Fruit fly (Drosophila melanogaster) whole organism, prepupa: Measurements from ENCODE around the gene CG31817.

Source experiments
- Blimp-1 ChIP-seq: fragments of 200-800 bp; sonication (Bioruptor generic); optimal IDR thresholded peaks from 3 replicates; lab custom pipeline; 2017; ENCODE audit warnings: missing biosample characterization, missing genetic modification characterization, mild to moderate bottlenecking, moderate library complexity, missing genetic modification reagents
- CG10631 ChIP-seq: fragments of 200-800 bp; sonication (Bioruptor generic); optimal IDR thresholded peaks from 2 replicates; lab custom pipeline; 2016; ENCODE audit warnings: missing biosample characterization, missing genetic modification characterization
- CG10669 ChIP-seq: fragments of 200-800 bp; sonication (Bioruptor generic); optimal IDR thresholded peaks from 3 replicates; lab custom pipeline; 2018; ENCODE audit warnings: missing biosample characterization, mild to moderate bottlenecking, missing genetic modification characterization, moderate library complexity
- CG11294 ChIP-seq: fragments of 200-800 bp; sonication (Bioruptor generic); IDR thresholded peaks from 2 replicates; pipeline ENCODE4 v1.3.6; 2022; ENCODE audit warnings: missing biosample characterization, missing genetic modification characterization
- CG11902 ChIP-seq: fragments of 200-800 bp; sonication (Bioruptor generic); optimal IDR thresholded peaks from 3 replicates; lab custom pipeline; 2016; ENCODE audit warnings: missing biosample characterization, missing genetic modification characterization
- CG15336 ChIP-seq: fragments of 200-800 bp; sonication (Bioruptor generic); IDR thresholded peaks from 2 replicates; pipeline ENCODE4 v1.3.6; 2022; ENCODE audit warnings: missing biosample characterization, missing genetic modification characterization
- CG16779 ChIP-seq: fragments of 200-800 bp; sonication (Bioruptor generic); optimal IDR thresholded peaks from 3 replicates; lab custom pipeline; 2017; ENCODE audit warnings: missing biosample characterization, mild to moderate bottlenecking, missing genetic modification characterization
- CG3032 ChIP-seq: fragments of 200-800 bp; optimal IDR thresholded peaks from 2 replicates; lab custom pipeline; 2019; ENCODE audit warnings: missing biosample characterization, mild to moderate bottlenecking, missing genetic modification characterization, moderate library complexity
- CG31627 ChIP-seq: fragments of 200-800 bp; sonication (Bioruptor generic); optimal IDR thresholded peaks from 3 replicates; lab custom pipeline; 2016; ENCODE audit warnings: missing biosample characterization, missing genetic modification characterization
- CG32006 ChIP-seq: fragments of 200-800 bp; sonication (Bioruptor generic); optimal IDR thresholded peaks from 3 replicates; lab custom pipeline; 2017; ENCODE audit warnings: missing biosample characterization, mild to moderate bottlenecking, missing genetic modification characterization
- CG34406 ChIP-seq: fragments of 200-800 bp; sonication (Bioruptor generic); optimal IDR thresholded peaks from 3 replicates; lab custom pipeline; 2016; ENCODE audit warnings: missing biosample characterization, missing genetic modification characterization
- CG3919 ChIP-seq: fragments of 200-800 bp; sonication (Bioruptor generic); optimal IDR thresholded peaks from 3 replicates; lab custom pipeline; 2016; ENCODE audit warnings: missing biosample characterization, missing genetic modification characterization
- CG4318 ChIP-seq: fragments of 200-800 bp; sonication (Bioruptor generic); optimal IDR thresholded peaks from 3 replicates; lab custom pipeline; 2017; ENCODE audit warnings: missing biosample characterization, mild to moderate bottlenecking, missing genetic modification characterization
- CG6163 ChIP-seq: fragments of 200-800 bp; sonication (Bioruptor generic); IDR thresholded peaks from 3 replicates; pipeline ENCODE4 v1.3.6; 2022; ENCODE audit warnings: missing biosample characterization, missing genetic modification characterization
- CG6276 ChIP-seq: fragments of 200-800 bp; sonication (Bioruptor generic); optimal IDR thresholded peaks from 2 replicates; lab custom pipeline; 2017; ENCODE audit warnings: missing biosample characterization, mild to moderate bottlenecking, missing genetic modification characterization
- CG6792 ChIP-seq: fragments of 200-800 bp; sonication (Bioruptor generic); optimal IDR thresholded peaks from 3 replicates; lab custom pipeline; 2016; ENCODE audit warnings: missing biosample characterization, missing genetic modification characterization
- CG6808 ChIP-seq: fragments of 200-800 bp; sonication (Bioruptor generic); optimal IDR thresholded peaks from 3 replicates; lab custom pipeline; 2017; ENCODE audit warnings: missing biosample characterization, missing genetic modification characterization, mild to moderate bottlenecking, moderate library complexity, missing genetic modification reagents
- CG8119 ChIP-seq: fragments of 200-800 bp; sonication (Bioruptor generic); IDR thresholded peaks from 3 replicates; pipeline ENCODE4 v1.3.6; 2022; ENCODE audit warnings: missing biosample characterization, missing genetic modification characterization
- CG8319 ChIP-seq: fragments of 200-800 bp; sonication (Bioruptor generic); optimal IDR thresholded peaks from 3 replicates; lab custom pipeline; 2016; ENCODE audit warnings: missing biosample characterization, missing genetic modification characterization
- CG8632 ChIP-seq: fragments of 200-800 bp; sonication (Bioruptor generic); optimal IDR thresholded peaks from 3 replicates; lab custom pipeline; 2016; ENCODE audit warnings: missing biosample characterization, missing genetic modification characterization
- CG9139 ChIP-seq: fragments of 200-800 bp; sonication (Bioruptor generic); optimal IDR thresholded peaks from 3 replicates; lab custom pipeline; 2017; ENCODE audit warnings: missing biosample characterization, mild to moderate bottlenecking, missing genetic modification characterization
- Eip75B ChIP-seq: fragments of 200-800 bp; sonication (Bioruptor generic); optimal IDR thresholded peaks from 3 replicates; lab custom pipeline; 2016; ENCODE audit warnings: missing biosample characterization, missing genetic modification characterization
- Eip78C ChIP-seq: fragments of 200-800 bp; sonication (Bioruptor generic); peaks from one replicate; lab custom pipeline; 2016; ENCODE audit warnings: missing biosample characterization, missing genetic modification characterization
- Ets21C ChIP-seq: fragments of 200-800 bp; sonication (Bioruptor generic); optimal IDR thresholded peaks from 3 replicates; lab custom pipeline; 2016; ENCODE audit warnings: missing biosample characterization, missing genetic modification characterization
- Hr38 ChIP-seq: sonication (Bioruptor generic); optimal IDR thresholded peaks from 2 replicates; lab custom pipeline; 2016; ENCODE audit warnings: missing biosample characterization, missing genetic modification characterization
- Hr4 ChIP-seq: fragments of 200-800 bp; sonication (Bioruptor generic); optimal IDR thresholded peaks from 3 replicates; lab custom pipeline; 2016; ENCODE audit warnings: missing biosample characterization, missing genetic modification characterization
- Met ChIP-seq: fragments of 200-800 bp; sonication (Bioruptor generic); optimal IDR thresholded peaks from 3 replicates; lab custom pipeline; 2016; ENCODE audit warnings: missing biosample characterization, missing genetic modification characterization
- OdsH ChIP-seq: fragments of 200-800 bp; sonication (Bioruptor generic); optimal IDR thresholded peaks from 3 replicates; lab custom pipeline; 2016; ENCODE audit warnings: missing biosample characterization, missing genetic modification characterization
- Sox102F ChIP-seq: fragments of 200-800 bp; sonication (Bioruptor generic); optimal IDR thresholded peaks from 2 replicates; lab custom pipeline; 2016; ENCODE audit warnings: missing biosample characterization, mild to moderate bottlenecking, missing genetic modification characterization
- Sox15 ChIP-seq: fragments of 200-800 bp; sonication (Bioruptor generic); optimal IDR thresholded peaks from 3 replicates; lab custom pipeline; 2016; ENCODE audit warnings: missing biosample characterization, missing genetic modification characterization
- achi ChIP-seq: fragments of 200-800 bp; sonication (Bioruptor generic); optimal IDR thresholded peaks from 3 replicates; lab custom pipeline; 2016; ENCODE audit warnings: missing biosample characterization, missing genetic modification characterization
- acj6 ChIP-seq: fragments of 200-800 bp; sonication (Bioruptor generic); optimal IDR thresholded peaks from 3 replicates; lab custom pipeline; 2016; ENCODE audit warnings: missing biosample characterization, missing genetic modification characterization
- cyc ChIP-seq: fragments of 200-800 bp; sonication (Bioruptor generic); optimal IDR thresholded peaks from 3 replicates; lab custom pipeline; 2016; ENCODE audit warnings: missing biosample characterization, missing genetic modification characterization
- dac ChIP-seq: fragments of 200-800 bp; sonication (Bioruptor generic); optimal IDR thresholded peaks from 2 replicates; lab custom pipeline; 2017; ENCODE audit warnings: missing biosample characterization, mild to moderate bottlenecking, missing genetic modification characterization
- dsx ChIP-seq: fragments of 200-800 bp; optimal IDR thresholded peaks from 3 replicates; lab custom pipeline; 2019; ENCODE audit warnings: missing biosample characterization, mild to moderate bottlenecking, missing genetic modification characterization, moderate library complexity; ENCODE audit not compliant: poor library complexity, severe bottlenecking
- eg ChIP-seq: fragments of 200-800 bp; sonication (Bioruptor generic); IDR thresholded peaks from 3 replicates; pipeline ENCODE4 v1.3.6; 2022; ENCODE audit warnings: missing biosample characterization, missing genetic modification characterization
- fd59A ChIP-seq: fragments of 200-800 bp; sonication (Bioruptor generic); optimal IDR thresholded peaks from 2 replicates; lab custom pipeline; 2017; ENCODE audit warnings: missing biosample characterization, mild to moderate bottlenecking, missing genetic modification characterization, missing genetic modification reagents
- fd85E ChIP-seq: fragments of 200-800 bp; sonication (Bioruptor generic); optimal IDR thresholded peaks from 3 replicates; lab custom pipeline; 2016; ENCODE audit warnings: missing biosample characterization, missing genetic modification characterization
- fkh ChIP-seq: fragments of 200-800 bp; sonication (Bioruptor generic); optimal IDR thresholded peaks from 3 replicates; lab custom pipeline; 2017; ENCODE audit warnings: missing biosample characterization, mild to moderate bottlenecking, missing genetic modification characterization, moderate library complexity
- lz ChIP-seq: fragments of 200-800 bp; sonication (Bioruptor generic); optimal IDR thresholded peaks from 3 replicates; lab custom pipeline; 2016; ENCODE audit warnings: missing biosample characterization, missing genetic modification characterization
- net ChIP-seq: fragments of 200-800 bp; sonication (Bioruptor generic); optimal IDR thresholded peaks from 3 replicates; lab custom pipeline; 2016; ENCODE audit warnings: missing biosample characterization, missing genetic modification characterization
- spab ChIP-seq: fragments of 200-800 bp; sonication (Bioruptor generic); optimal IDR thresholded peaks from 2 replicates; lab custom pipeline; 2017; ENCODE audit warnings: missing biosample characterization, mild to moderate bottlenecking, missing genetic modification characterization, missing genetic modification reagents
- svp ChIP-seq: fragments of 200-800 bp; sonication (Bioruptor generic); peaks from one replicate; lab custom pipeline; 2016; ENCODE audit warnings: missing biosample characterization, missing genetic modification characterization
- vri ChIP-seq: fragments of 200-800 bp; sonication (Bioruptor generic); optimal IDR thresholded peaks from 3 replicates; lab custom pipeline; 2016; ENCODE audit warnings: missing biosample characterization, mild to moderate bottlenecking, missing genetic modification characterization

CG31817 gene

DNA sequence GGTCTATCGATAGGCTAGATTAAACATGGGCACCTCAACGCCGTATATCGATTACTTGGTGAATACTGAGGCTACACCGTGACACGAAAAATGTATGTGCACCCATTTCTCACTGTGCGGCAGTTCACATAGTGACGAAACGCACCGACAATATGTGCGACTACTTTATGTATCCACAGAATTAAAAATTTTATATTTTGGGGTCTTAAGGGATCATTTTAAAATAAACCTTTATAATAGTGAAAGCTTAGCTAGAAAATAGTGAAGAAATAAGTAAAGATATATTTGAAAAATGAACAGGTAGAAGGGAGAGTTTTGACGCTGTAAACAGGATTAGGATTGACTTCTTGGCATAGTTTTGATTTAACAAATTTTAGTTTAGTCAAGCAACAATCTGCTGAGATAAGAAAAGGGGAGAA lies 8.6 kb downstream of the CG31817 start, which contains the start of gene mRpL4 (continued):
- TF ChIP-seq CG8632 (GFP tag; lab: Kevin White, UChicago), result no peak
- TF ChIP-seq CG6808 (GFP tag; lab: Kevin White, UChicago), result no peak
- TF ChIP-seq CG10669 (GFP tag; lab: Kevin White, UChicago), result no peak
- no peak for TF ChIP-seq fd85E
- TF ChIP-seq CG9139, result no peak
- TF ChIP-seq fkh (GFP tag; lab: Kevin White, UChicago), result peak; percentile 59
- peak; percentile 45 for TF ChIP-seq CG6792 (GFP tag; lab: Kevin White, UChicago)
- TF ChIP-seq Sox102F (GFP tag; lab: Kevin White, UChicago), result no peak
- no peak for TF ChIP-seq vri
- no peak for TF ChIP-seq achi (GFP tag; lab: Kevin White, UChicago)
- no peak for TF ChIP-seq eg (GFP tag; lab: Robert Waterston, UW)
- TF ChIP-seq, all 60 proteins: peak for 11

DNA sequence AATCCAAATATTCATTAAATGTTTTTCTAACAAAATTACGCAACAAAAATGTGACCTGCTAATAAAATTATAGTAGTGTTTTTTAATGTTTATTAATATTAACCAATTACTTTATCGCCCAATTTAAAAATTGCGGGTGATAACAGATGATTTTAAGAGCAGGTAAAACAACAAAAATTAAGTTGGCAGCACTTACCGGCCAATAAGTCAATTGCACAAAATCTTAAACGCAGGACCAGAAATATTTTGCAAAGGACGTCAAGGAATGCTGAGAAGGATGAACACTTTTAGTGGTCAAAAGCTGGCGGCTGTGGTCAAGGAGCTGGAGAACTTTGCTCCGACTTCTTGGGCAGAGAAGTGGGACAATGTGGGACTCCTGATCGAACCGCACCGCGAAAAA lies 10.8 kb downstream of the CG31817 start, which contains the start of gene CG4278:
Gene CG4278, plus strand, starts transcription at position 178 of the 400 bp plus-strand sequence.
- no peak for TF ChIP-seq CG10631 (GFP tag; lab: Kevin White, UChicago)
- TF ChIP-seq CG9139, result no peak
- no peak for TF ChIP-seq CG8119 (GFP tag; lab: Robert Waterston, UW)
- TF ChIP-seq CG11902 (GFP tag; lab: Kevin White, UChicago), result no peak
- TF ChIP-seq Hr38 (GFP tag; lab: Kevin White, UChicago), result no peak
- TF ChIP-seq acj6 (GFP tag; lab: Kevin White, UChicago), result no peak
- no peak for TF ChIP-seq CG16779 (tag; lab: Kevin White, UChicago)
- TF ChIP-seq vri, result no peak
- TF ChIP-seq dsx, result no peak
- no peak for TF ChIP-seq CG32006 (GFP tag; lab: Kevin White, UChicago)
- TF ChIP-seq cyc, result no peak
- TF ChIP-seq CG31627 (GFP tag; lab: Kevin White, UChicago), result no peak
- TF ChIP-seq Eip78C (GFP tag; lab: Kevin White, UChicago), result no peak
- TF ChIP-seq CG4318 (GFP tag; lab: Kevin White, UChicago), result no peak
- no peak for TF ChIP-seq dac (GFP tag; lab: Kevin White, UChicago)
- no peak for TF ChIP-seq CG15336 (GFP tag; lab: Robert Waterston, UW)

DNA sequence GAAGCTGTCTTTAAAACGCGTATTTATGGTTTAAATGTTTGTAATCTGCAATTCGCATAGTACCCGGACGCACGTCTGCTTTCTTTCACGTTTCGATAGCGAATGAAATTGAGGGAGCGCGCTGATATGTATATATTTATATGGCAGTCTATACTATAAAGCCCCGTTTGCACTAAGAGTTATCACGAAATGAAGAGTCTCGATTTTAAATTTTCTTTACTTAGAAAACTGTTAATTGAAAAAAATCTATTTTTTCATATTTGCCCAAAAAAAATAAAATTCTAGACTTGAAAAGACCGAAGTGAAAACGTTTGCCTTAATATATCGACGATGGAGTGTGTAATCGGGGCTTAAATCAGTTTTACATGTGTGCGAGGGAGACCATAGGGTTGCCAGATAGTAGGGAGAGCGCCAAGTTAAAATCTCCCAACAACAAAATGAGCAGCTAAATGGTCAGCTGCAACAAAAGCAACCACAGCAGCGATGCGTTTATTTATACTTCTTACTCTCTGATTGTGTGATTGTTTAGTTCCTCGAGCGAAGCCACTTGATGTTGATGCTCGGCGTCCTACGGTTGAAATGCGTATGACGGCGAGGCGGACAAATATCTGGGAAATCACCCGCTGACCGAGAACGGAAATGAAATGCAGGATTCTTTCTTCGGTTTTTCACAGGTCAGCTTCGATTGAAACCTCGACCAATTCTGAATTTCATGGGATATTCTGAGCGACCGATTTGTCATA lies 12.0 kb downstream of the CG31817 start, which contains the start of gene cact:
Gene cact, minus strand, starts transcription at position 693 of the 743 bp plus-strand sequence.
- TF ChIP-seq dsx (peak; percentile 85), CG34406 (GFP tag; lab: Kevin White, UChicago) (peak; percentile 92), dac (GFP tag; lab: Kevin White, UChicago) (peak; percentile 87), CG3032 (tag; lab: Kevin White, UChicago) (peak; percentile 88), CG10631 (GFP tag; lab: Kevin White, UChicago) (peak; percentile 93), lz (GFP tag; lab: Kevin White, UChicago) (peak; percentile 96), CG3919 (peak; percentile 89), CG8319 (GFP tag; lab: Kevin White, UChicago) (peak; percentile 87), CG6808 (GFP tag; lab: Kevin White, UChicago) (peak; percentile 68), vri (peak; percentile 84), Eip75B (GFP tag; lab: Kevin White, UChicago) (peak; percentile 95), CG32006 (GFP tag; lab: Kevin White, UChicago) (peak; percentile 92), fd59A (GFP tag; lab: Kevin White, UChicago) (peak; percentile 86), cyc (peak; percentile 94), fd85E (peak; percentile 52), acj6 (GFP tag; lab: Kevin White, UChicago) (peak; percentile 93), CG16779 (tag; lab: Kevin White, UChicago) (peak; percentile 84), CG11294 (GFP tag; lab: Robert Waterston, UW) (peak; percentile 86), Sox102F (GFP tag; lab: Kevin White, UChicago) (peak; percentile 92), Ets21C (GFP tag; lab: Kevin White, UChicago) (peak; percentile 92), Blimp-1 (GFP tag; lab: Kevin White, UChicago) (peak; percentile 23), CG8632 (GFP tag; lab: Kevin White, UChicago) (peak; percentile 88), CG6276 (GFP tag; lab: Kevin White, UChicago) (peak; percentile 82), spab (GFP tag; lab: Kevin White, UChicago) (peak; percentile 69), Hr4 (GFP tag; lab: Kevin White, UChicago) (peak; percentile 96), Met (GFP tag; lab: Kevin White, UChicago) (peak; percentile 94), eg (GFP tag; lab: Robert Waterston, UW) (peak; percentile 92), CG6792 (GFP tag; lab: Kevin White, UChicago) (peak; percentile 91), OdsH (GFP tag; lab: Kevin White, UChicago) (peak; percentile 94), svp (peak; percentile 94), Sox15 (GFP tag; lab: Kevin White, UChicago) (peak; percentile 89), net (GFP tag; lab: Kevin White, UChicago) (peak; percentile 93), achi (GFP tag; lab: Kevin White, UChicago) (peak; percentile 92), Eip78C (GFP tag; lab: Kevin White, UChicago) (peak; percentile 98), CG6163 (GFP tag; lab: Robert Waterston, UW) (peak; percentile 94)
